Fruit fly (Drosophila melanogaster) whole organism, prepupa: ENCODE measurements around the gene CG34426.

Source experiments
- Blimp-1 ChIP-seq: fragments of 200-800 bp; sonication (Bioruptor generic); optimal IDR thresholded peaks from 3 replicates; lab custom pipeline; 2017; ENCODE audit warnings: missing biosample characterization, missing genetic modification characterization, mild to moderate bottlenecking, moderate library complexity, missing genetic modification reagents
- CG3032 ChIP-seq: fragments of 200-800 bp; optimal IDR thresholded peaks from 2 replicates; lab custom pipeline; 2019; ENCODE audit warnings: missing biosample characterization, mild to moderate bottlenecking, missing genetic modification characterization, moderate library complexity
- CG32006 ChIP-seq: fragments of 200-800 bp; sonication (Bioruptor generic); optimal IDR thresholded peaks from 3 replicates; lab custom pipeline; 2017; ENCODE audit warnings: missing biosample characterization, mild to moderate bottlenecking, missing genetic modification characterization
- CG6163 ChIP-seq: fragments of 200-800 bp; sonication (Bioruptor generic); IDR thresholded peaks from 3 replicates; pipeline ENCODE4 v1.3.6; 2022; ENCODE audit warnings: missing biosample characterization, missing genetic modification characterization
- Eip78C ChIP-seq: fragments of 200-800 bp; sonication (Bioruptor generic); peaks from one replicate; lab custom pipeline; 2016; ENCODE audit warnings: missing biosample characterization, missing genetic modification characterization
- Ets96B ChIP-seq: fragments of 200-800 bp; optimal IDR thresholded peaks from 2 replicates; lab custom pipeline; 2019; ENCODE audit warnings: missing biosample characterization, mild to moderate bottlenecking, missing genetic modification characterization, moderate library complexity
- fd85E ChIP-seq: fragments of 200-800 bp; sonication (Bioruptor generic); optimal IDR thresholded peaks from 3 replicates; lab custom pipeline; 2016; ENCODE audit warnings: missing biosample characterization, missing genetic modification characterization
- lz ChIP-seq: fragments of 200-800 bp; sonication (Bioruptor generic); optimal IDR thresholded peaks from 3 replicates; lab custom pipeline; 2016; ENCODE audit warnings: missing biosample characterization, missing genetic modification characterization
- net ChIP-seq: fragments of 200-800 bp; sonication (Bioruptor generic); optimal IDR thresholded peaks from 3 replicates; lab custom pipeline; 2016; ENCODE audit warnings: missing biosample characterization, missing genetic modification characterization
- salr ChIP-seq, 2 experiments: fragments of 200-800 bp; sonication (Bioruptor generic); optimal IDR thresholded peaks; 3 replicates each; lab custom pipeline; 2016 to 2018; ENCODE audit warnings: missing biosample characterization in 2 of 2, missing genetic modification characterization in 2 of 2, mild to moderate bottlenecking in 1 of 2

- TF ChIP-seq salr (GFP tag; optimal IDR thresholded peaks at IDR 0.05; lab: Kevin White, UChicago): no peak
- TF ChIP-seq net (GFP tag; lab: Kevin White, UChicago): no peak
- no peak for TF ChIP-seq Eip78C (GFP tag; lab: Kevin White, UChicago)
- no peak for TF ChIP-seq lz (GFP tag; lab: Kevin White, UChicago)
- TF ChIP-seq CG6163 (GFP tag; lab: Robert Waterston, UW): no peak
- no peak for TF ChIP-seq fd85E (GFP tag; lab: Kevin White, UChicago)
- no peak for TF ChIP-seq CG32006 (GFP tag; lab: Kevin White, UChicago)
- TF ChIP-seq Blimp-1 (GFP tag; lab: Kevin White, UChicago): no peak
- TF ChIP-seq CG3032: no peak
- no peak for TF ChIP-seq Ets96B (tag; lab: Kevin White, UChicago)
Measured at dm6 chr3L:8827868-8828159, 25.6 kb downstream of the CG34426 start.
